Fruit fly (Drosophila melanogaster): Measurements from ENCODE around the gene CG31522.

DNA sequence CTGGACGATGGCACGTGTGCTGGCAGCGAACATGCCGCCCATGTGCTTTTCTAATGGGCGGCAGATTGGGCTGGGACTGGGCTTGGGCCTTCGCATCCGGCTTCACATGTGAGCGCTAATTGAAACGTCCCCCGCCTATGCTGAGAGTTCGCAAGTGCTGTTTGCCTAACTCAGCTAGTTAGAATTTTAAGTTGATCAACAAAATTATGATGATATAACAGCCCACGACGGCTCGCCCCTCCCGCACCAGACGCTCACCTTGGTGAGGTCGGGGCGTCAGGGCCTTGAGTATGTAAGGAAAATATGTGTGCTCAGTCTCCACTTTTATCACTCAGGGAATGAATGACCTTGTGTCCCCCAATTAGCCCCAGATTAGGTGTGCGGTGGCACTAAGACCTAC lies 4.2 kb upstream of the CG31522 start:
- TF ChIP-seq dl (GFP tag; optimal IDR thresholded peaks at IDR 0.05; ENCODE audit: insufficient read depth in 1 of 2, partially characterized antibody in 2 of 2) (no peak), psq (GFP tag; optimal IDR thresholded peaks at IDR 0.05) (no peak), CrebA (GFP tag; optimal IDR thresholded peaks at IDR 0.05; ENCODE audit: borderline replicate concordance) (no peak), usp (GFP tag; optimal IDR thresholded peaks at IDR 0.05) (no peak), Myc (optimal IDR thresholded peaks at IDR 0.05) (no peak), CG9705 (GFP tag; optimal IDR thresholded peaks at IDR 0.05) (no peak), pan (optimal IDR thresholded peaks at IDR 0.05) (no peak), lola (GFP tag; optimal IDR thresholded peaks at IDR 0.05) (no peak), br (GFP tag; optimal IDR thresholded peaks at IDR 0.05) (no peak), N (GFP tag; optimal IDR thresholded peaks at IDR 0.05) (no peak), tai (GFP tag; optimal IDR thresholded peaks at IDR 0.05) (no peak), h (GFP tag; optimal IDR thresholded peaks at IDR 0.05) (no peak), Hr83 (GFP tag; optimal IDR thresholded peaks at IDR 0.05; ENCODE audit: poor library complexity, severe bottlenecking) (no peak)
